Worm (Caenorhabditis elegans) whole organism, L2 larva: Measurements from ENCODE around the gene madf-9.

ENCODE experiments used
- C34F6.9 ChIP-seq: fragments of 150-350 bp; optimal IDR thresholded peaks from 2 replicates; lab custom pipeline; 2014; ENCODE audit warnings: missing biosample characterization, missing genetic modification characterization
- F13H6.1 ChIP-seq: sonication (generic microtip); optimal IDR thresholded peaks from 2 replicates; lab custom pipeline; 2016; ENCODE audit warnings: missing genetic modification characterization, missing compliant biosample characterization
- R02D3.7 ChIP-seq: fragments of 150-350 bp; optimal IDR thresholded peaks from 2 replicates; lab custom pipeline; 2014; ENCODE audit warnings: missing biosample characterization, missing genetic modification characterization
- ZK546.5 ChIP-seq: sonication (generic microtip); optimal IDR thresholded peaks from 2 replicates; lab custom pipeline; 2017; ENCODE audit warnings: missing biosample characterization, missing genetic modification characterization
- alr-1 ChIP-seq: fragments of 150-350 bp; optimal IDR thresholded peaks from 2 replicates; lab custom pipeline; 2014; ENCODE audit warnings: missing biosample characterization, missing genetic modification characterization
- aly-2 ChIP-seq: fragments of 150-350 bp; optimal IDR thresholded peaks from 2 replicates; lab custom pipeline; 2014; ENCODE audit warnings: missing biosample characterization, missing genetic modification characterization
- blmp-1 ChIP-seq: sonication (generic microtip); optimal IDR thresholded peaks from 2 replicates; lab custom pipeline; 2017; ENCODE audit warnings: missing genetic modification characterization, mild to moderate bottlenecking, missing compliant biosample characterization, antibody characterized with exemption, moderate library complexity; ENCODE audit not compliant: insufficient read depth
- ceh-16 ChIP-seq: fragments of 150-350 bp; optimal IDR thresholded peaks from 2 replicates; lab custom pipeline; 2014; ENCODE audit warnings: missing biosample characterization, missing genetic modification characterization
- crh-2 ChIP-seq: sonication (generic microtip); optimal IDR thresholded peaks from 2 replicates; lab custom pipeline; 2017; ENCODE audit warnings: missing biosample characterization, missing genetic modification characterization
- dmd-4 ChIP-seq: sonication (generic microtip); optimal IDR thresholded peaks from 2 replicates; lab custom pipeline; 2017; ENCODE audit warnings: missing biosample characterization, missing genetic modification characterization
- egl-27 ChIP-seq: sonication (generic microtip); optimal IDR thresholded peaks from 3 replicates; lab custom pipeline; 2017; ENCODE audit warnings: missing biosample characterization, missing genetic modification reagents, missing genetic modification characterization
- elt-3 ChIP-seq: sonication (generic microtip); optimal IDR thresholded peaks from 2 replicates; lab custom pipeline; 2017; ENCODE audit warnings: missing biosample characterization, missing genetic modification characterization
- fos-1 ChIP-seq: fragments of 150-350 bp; optimal IDR thresholded peaks from 2 replicates; lab custom pipeline; 2014; ENCODE audit warnings: missing biosample characterization, missing genetic modification characterization
- gmeb-1 ChIP-seq: fragments of 150-350 bp; optimal IDR thresholded peaks from 2 replicates; lab custom pipeline; 2014; ENCODE audit warnings: missing biosample characterization, missing genetic modification characterization
- lin-11 ChIP-seq: fragments of 150-350 bp; sonication (generic microtip); optimal IDR thresholded peaks from 2 replicates; lab custom pipeline; 2014; ENCODE audit warnings: missing biosample characterization, missing genetic modification characterization, inconsistent platforms, mixed read lengths
- lin-13 ChIP-seq: fragments of 150-350 bp; optimal IDR thresholded peaks from 2 replicates; lab custom pipeline; 2014; ENCODE audit warnings: missing biosample characterization, missing genetic modification reagents, missing genetic modification characterization
- lsy-2 ChIP-seq, 2 experiments: fragments of 150-350 bp in 1 of 2; sonication (generic microtip) in 1 of 2; optimal IDR thresholded peaks; 2 replicates each; lab custom pipeline; 2014 to 2017; ENCODE audit warnings: missing biosample characterization in 2 of 2, missing genetic modification characterization in 2 of 2
- mab-5 ChIP-seq: fragments of 150-350 bp; optimal IDR thresholded peaks from 2 replicates; lab custom pipeline; 2014; ENCODE audit warnings: missing biosample characterization, missing genetic modification characterization
- mbf-1 ChIP-seq: sonication (generic microtip); optimal IDR thresholded peaks from 2 replicates; lab custom pipeline; 2017; ENCODE audit warnings: missing biosample characterization, missing genetic modification characterization
- mdl-1 ChIP-seq, 2 experiments: fragments of 150-350 bp in 1 of 2; sonication (generic microtip) in 1 of 2; optimal IDR thresholded peaks; 2 replicates each; lab custom pipeline; 2017; ENCODE audit warnings: missing biosample characterization in 2 of 2, missing genetic modification characterization in 2 of 2
- nhr-10 ChIP-seq: sonication (generic microtip); optimal IDR thresholded peaks from 2 replicates; lab custom pipeline; 2017; ENCODE audit warnings: missing biosample characterization, missing genetic modification characterization
- nhr-12 ChIP-seq: fragments of 150-350 bp; optimal IDR thresholded peaks from 2 replicates; lab custom pipeline; 2014; ENCODE audit warnings: missing biosample characterization, missing genetic modification characterization
- nhr-129 ChIP-seq: fragments of 150-350 bp; optimal IDR thresholded peaks from 2 replicates; lab custom pipeline; 2014; ENCODE audit warnings: missing biosample characterization, missing genetic modification characterization
- nhr-23 ChIP-seq: fragments of 150-350 bp; optimal IDR thresholded peaks from 2 replicates; lab custom pipeline; 2014; ENCODE audit warnings: missing biosample characterization, missing genetic modification reagents, missing genetic modification characterization
- nhr-237 ChIP-seq: fragments of 150-350 bp; optimal IDR thresholded peaks from 2 replicates; lab custom pipeline; 2014; ENCODE audit warnings: missing biosample characterization, missing genetic modification characterization
- nhr-25 ChIP-seq: fragments of 150-350 bp; sonication (generic microtip); optimal IDR thresholded peaks from 3 replicates; lab custom pipeline; 2014; ENCODE audit warnings: missing biosample characterization, missing genetic modification characterization
- nhr-6 ChIP-seq: fragments of 150-350 bp; optimal IDR thresholded peaks from 2 replicates; lab custom pipeline; 2014; ENCODE audit warnings: missing biosample characterization, missing genetic modification characterization
- nhr-77 ChIP-seq: fragments of 150-350 bp; optimal IDR thresholded peaks from 2 replicates; lab custom pipeline; 2014; ENCODE audit warnings: missing biosample characterization, missing genetic modification characterization
- sem-4 ChIP-seq: fragments of 150-350 bp; optimal IDR thresholded peaks from 2 replicates; lab custom pipeline; 2014; ENCODE audit warnings: missing biosample characterization, missing genetic modification reagents, missing genetic modification characterization
- sma-3 ChIP-seq: sonication (generic microtip); optimal IDR thresholded peaks from 2 replicates; lab custom pipeline; 2016; ENCODE audit warnings: missing genetic modification reagents, missing genetic modification characterization, missing compliant biosample characterization
- sma-9 ChIP-seq, 2 experiments: fragments of 150-350 bp in 1 of 2; sonication (generic microtip) in 1 of 2; optimal IDR thresholded peaks; 2 replicates each; lab custom pipeline; 2014 to 2016; ENCODE audit warnings: missing genetic modification characterization in 2 of 2, mild to moderate bottlenecking in 1 of 2, missing biosample characterization in 1 of 2, missing compliant biosample characterization in 1 of 2, missing genetic modification reagents in 1 of 2, moderate library complexity in 1 of 2
- snpc-4 ChIP-seq: fragments of 150-350 bp; optimal IDR thresholded peaks from 2 replicates; lab custom pipeline; 2014; ENCODE audit warnings: missing biosample characterization, missing genetic modification characterization
- unc-39 ChIP-seq: fragments of 150-350 bp; optimal IDR thresholded peaks from 2 replicates; lab custom pipeline; 2014; ENCODE audit warnings: missing biosample characterization, missing genetic modification characterization
- unc-62 ChIP-seq: fragments of 150-350 bp; optimal IDR thresholded peaks from 2 replicates; lab custom pipeline; 2014; ENCODE audit warnings: missing biosample characterization, missing genetic modification reagents, missing genetic modification characterization
- ztf-1 ChIP-seq: fragments of 200-800 bp; sonication (Bioruptor generic); conservative IDR thresholded peaks from 2 replicates; pipeline ENCODE4 v1.3.6; 2022; ENCODE audit warnings: missing genetic modification characterization, missing compliant biosample characterization
- ztf-11 ChIP-seq: sonication (generic microtip); optimal IDR thresholded peaks from 2 replicates; lab custom pipeline; 2017; ENCODE audit warnings: missing biosample characterization, missing genetic modification characterization
- ztf-4 ChIP-seq: fragments of 150-350 bp; optimal IDR thresholded peaks from 2 replicates; lab custom pipeline; 2014; ENCODE audit warnings: missing biosample characterization, missing genetic modification characterization

madf-9 gene

DNA sequence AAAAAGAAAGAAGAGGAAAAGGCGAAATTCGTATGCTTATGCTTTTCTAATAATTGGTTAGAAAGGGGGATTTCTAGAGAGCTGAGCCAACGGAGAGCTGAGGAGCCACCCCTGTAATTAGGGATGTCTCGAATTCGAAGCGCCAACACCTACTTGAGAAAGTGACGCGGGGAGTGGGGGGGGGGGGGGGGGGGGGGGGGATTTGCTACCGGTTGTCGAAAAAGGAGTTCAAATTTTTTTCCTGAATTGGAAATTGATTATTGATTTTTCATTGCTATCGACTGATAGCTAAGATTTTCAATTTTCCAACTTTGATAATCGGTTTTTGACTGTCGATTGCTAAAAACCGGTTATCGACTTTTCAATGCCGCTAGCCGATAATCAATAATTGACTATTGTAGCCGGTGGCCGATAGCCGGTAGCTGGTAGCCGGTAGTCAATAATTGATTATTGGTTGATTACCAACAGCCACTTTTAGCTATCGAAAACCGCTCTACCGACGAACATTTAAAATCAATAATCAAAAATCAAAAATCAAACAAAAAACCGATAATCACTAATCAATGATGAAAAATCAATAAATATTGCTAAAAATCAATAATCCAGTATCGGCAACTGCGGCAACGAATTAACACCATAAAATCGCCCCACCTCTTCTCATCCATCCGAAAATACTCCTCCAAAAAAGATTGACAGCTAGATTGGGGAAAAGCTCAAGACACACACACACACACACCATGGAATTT, 7.8 kb upstream of the madf-9 start:
- TF ChIP-seq ztf-1 (GFP tag; lab: Robert Waterston, UW): no peak
- TF ChIP-seq sma-9 (GFP tag; optimal IDR thresholded peaks at IDR 0.05; lab: Kevin White, UChicago): no peak
- no peak for TF ChIP-seq sma-9 (tag; optimal IDR thresholded peaks at IDR 0.05; lab: Kevin White, UChicago)
- no peak for TF ChIP-seq alr-1 (tag; lab: Kevin White, UChicago)
- TF ChIP-seq sma-3 (GFP tag; lab: Kevin White, UChicago): no peak
- no peak for TF ChIP-seq nhr-6 (tag; lab: Kevin White, UChicago)
- no peak for TF ChIP-seq nhr-25 (tag; lab: Kevin White, UChicago)
- no peak for TF ChIP-seq mdl-1 (tag; optimal IDR thresholded peaks at IDR 0.05; lab: Kevin White, UChicago)
- TF ChIP-seq crh-2 (tag; lab: Kevin White, UChicago): no peak
- no peak for TF ChIP-seq lin-11 (tag; lab: Kevin White, UChicago)
- no peak for TF ChIP-seq lsy-2 (tag; optimal IDR thresholded peaks at IDR 0.05; lab: Kevin White, UChicago)
- TF ChIP-seq nhr-23 (tag; lab: Kevin White, UChicago): no peak
- no peak for TF ChIP-seq blmp-1 (tag; lab: Kevin White, UChicago)
- no peak for TF ChIP-seq nhr-10
- no peak for TF ChIP-seq ztf-4 (tag; lab: Kevin White, UChicago)
- no peak for TF ChIP-seq ceh-16
- no peak for TF ChIP-seq mab-5 (tag; lab: Kevin White, UChicago)
- TF ChIP-seq elt-3 (tag; lab: Kevin White, UChicago): no peak
- no peak for TF ChIP-seq mbf-1 (tag; lab: Kevin White, UChicago)
- TF ChIP-seq aly-2 (tag; lab: Kevin White, UChicago): no peak

DNA sequence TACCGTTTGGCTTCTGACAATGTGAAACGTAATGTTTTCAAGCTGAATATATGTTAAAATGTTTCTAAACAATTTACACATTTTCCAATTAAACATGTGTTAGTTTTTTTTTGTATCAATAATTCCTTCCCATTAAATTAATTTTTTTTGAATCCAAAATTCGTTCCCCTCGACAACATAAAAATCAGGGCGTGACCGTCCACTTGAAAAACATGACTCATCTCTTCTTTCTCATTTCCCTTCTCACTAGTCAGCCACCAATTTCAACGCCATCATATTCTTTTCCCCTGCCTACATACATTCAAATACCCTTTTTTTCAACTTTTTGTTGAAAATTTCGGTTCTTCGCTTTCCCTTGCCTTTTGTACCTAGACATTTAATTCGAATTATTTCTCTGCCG, 4.4 kb upstream of the madf-9 start:
- TF ChIP-seq snpc-4 (tag; lab: Kevin White, UChicago) (no peak), ztf-4 (tag; lab: Kevin White, UChicago) (no peak), ztf-11 (tag; lab: Kevin White, UChicago) (no peak), sem-4 (tag; lab: Kevin White, UChicago) (no peak), nhr-10 (no peak), aly-2 (tag; lab: Kevin White, UChicago) (no peak), nhr-237 (tag; lab: Kevin White, UChicago) (no peak)

DNA sequence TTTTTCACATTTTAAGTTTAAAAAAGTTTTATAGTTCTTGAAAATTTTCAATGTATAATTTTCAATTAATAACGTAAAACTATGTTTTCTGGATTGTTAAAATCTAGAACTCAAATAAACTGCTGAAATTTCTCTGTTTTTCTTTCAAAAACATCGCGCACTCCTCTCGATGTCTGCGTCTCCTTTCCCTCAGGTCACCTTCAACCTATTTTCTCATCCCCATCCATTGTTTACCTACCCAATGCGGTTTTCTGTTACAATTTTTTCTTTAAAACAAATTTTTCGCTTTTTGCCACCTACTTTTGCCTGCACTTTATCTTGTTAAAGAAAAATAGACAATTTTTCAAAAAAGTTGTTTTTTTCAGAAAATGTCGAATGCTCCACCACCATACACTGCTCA, 3.6 kb upstream of the madf-9 start, which contains the start of gene ZC416.2:
Gene ZC416.2 (plus strand): TSS at position 366 of the 400 bp plus-strand sequence.
- peak; percentile 9 for TF ChIP-seq F13H6.1 (tag; lab: Kevin White, UChicago)
- no peak for TF ChIP-seq nhr-129 (tag; lab: Kevin White, UChicago)

DNA sequence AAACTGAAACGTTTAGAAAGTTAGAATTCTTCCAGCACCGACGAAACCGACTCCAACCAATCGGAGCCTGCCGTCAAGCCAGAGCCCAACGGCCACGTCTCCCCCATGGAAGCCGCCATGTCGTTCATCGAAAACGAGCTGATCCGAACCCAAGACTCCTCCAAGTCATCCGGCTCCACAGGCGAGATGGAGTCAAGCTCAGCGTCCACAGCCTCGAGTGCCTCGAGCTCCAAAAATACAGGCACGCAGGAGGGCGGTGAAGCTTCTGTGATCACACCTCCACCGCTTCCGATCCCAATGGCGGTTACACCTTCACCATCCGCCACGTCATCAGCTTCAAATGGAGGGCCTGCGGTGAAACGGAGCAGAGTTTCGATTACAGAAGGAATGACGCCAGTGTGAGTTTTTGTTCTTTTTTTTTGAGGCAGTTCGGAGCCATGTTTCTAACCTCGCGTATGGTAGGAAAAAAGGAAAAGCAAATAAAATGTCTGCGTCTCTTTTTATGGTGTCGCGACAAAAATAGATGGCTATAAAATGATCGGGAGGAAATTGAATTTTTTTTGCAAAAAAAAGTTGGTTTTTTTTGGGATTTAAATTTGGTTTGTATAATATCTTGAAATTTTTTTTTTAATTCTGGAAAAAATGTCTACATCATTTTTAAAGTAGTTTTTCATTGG, 1.5 kb downstream of the madf-9 start:
- TF ChIP-seq R02D3.7 (tag; lab: Kevin White, UChicago) (no peak), ZK546.5 (no peak), nhr-12 (tag; lab: Kevin White, UChicago) (no peak), nhr-237 (tag; lab: Kevin White, UChicago) (no peak), mbf-1 (tag; lab: Kevin White, UChicago) (no peak), lin-11 (tag; lab: Kevin White, UChicago) (no peak), egl-27 (tag; lab: Kevin White, UChicago) (no peak), ceh-16 (no peak), aly-2 (tag; lab: Kevin White, UChicago) (no peak), crh-2 (tag; lab: Kevin White, UChicago) (no peak), unc-62 (GFP tag; lab: Kevin White, UChicago) (no peak)

DNA sequence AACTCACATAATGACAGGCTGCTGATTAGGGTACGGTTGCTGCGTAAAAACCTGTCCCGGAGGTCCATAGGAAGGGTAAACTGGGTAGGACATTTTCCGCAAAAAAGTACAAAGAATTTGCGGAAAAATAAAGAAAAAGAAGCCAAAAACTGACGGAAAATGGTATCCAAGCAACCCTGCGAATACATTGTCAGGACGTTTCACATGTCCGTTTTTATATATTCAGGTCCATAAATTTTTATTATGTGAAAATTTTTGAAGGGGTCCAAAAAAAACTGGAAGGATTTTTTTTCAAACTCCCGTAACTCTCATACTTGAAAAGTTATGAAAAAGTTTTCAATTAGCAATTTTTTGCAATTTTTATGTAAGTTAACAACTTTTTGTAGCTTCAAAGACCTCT, 5.3 kb downstream of the madf-9 start, which contains the start of gene CC8.3:
Gene CC8.3 (minus strand): TSS at position 101 of the 400 bp plus-strand sequence.
- TF ChIP-seq unc-39: no peak
- TF ChIP-seq fos-1 (tag; lab: Kevin White, UChicago): no peak
- TF ChIP-seq C34F6.9 (tag; lab: Kevin White, UChicago): no peak
- no peak for TF ChIP-seq ceh-16
- TF ChIP-seq gmeb-1 (tag; lab: Kevin White, UChicago): no peak
- TF ChIP-seq crh-2 (tag; lab: Kevin White, UChicago): no peak
- TF ChIP-seq dmd-4 (tag; lab: Kevin White, UChicago): no peak
- TF ChIP-seq lin-13 (GFP tag; lab: Kevin White, UChicago): no peak
- TF ChIP-seq nhr-12 (tag; lab: Kevin White, UChicago): no peak
- TF ChIP-seq nhr-77 (tag; lab: Kevin White, UChicago): no peak
